Worm (Caenorhabditis elegans) whole organism, young adult: ENCODE data around the gene nstp-5.
A peak's percentile ranks its signal among the peaks of the same experiment; 100 is the strongest.
"Not testable (repeated sequence)": the region's sequence is repeated elsewhere in the genome, so short reads cannot be mapped to it uniquely, and the experiment has no call there.

Source experiments
- B0035.1 ChIP-seq: sonication (generic microtip); optimal IDR thresholded peaks from 2 replicates; lab custom pipeline; 2016; ENCODE audit warnings: missing genetic modification characterization, mild to moderate bottlenecking, missing compliant biosample characterization, missing genotype, missing genetic modification reagents
- C06A6.2 ChIP-seq: fragments of 200-800 bp; sonication (Bioruptor generic); conservative IDR thresholded peaks from 2 replicates; pipeline ENCODE4 v1.3.6; 2022; ENCODE audit warnings: missing genetic modification characterization, missing compliant biosample characterization
- F22D6.2 ChIP-seq: sonication (generic microtip); optimal IDR thresholded peaks from 2 replicates; lab custom pipeline; 2016; ENCODE audit warnings: mild to moderate bottlenecking, missing genetic modification characterization, missing compliant biosample characterization
- F52B5.7 ChIP-seq: sonication (generic microtip); optimal IDR thresholded peaks from 2 replicates; lab custom pipeline; 2016; ENCODE audit warnings: mild to moderate bottlenecking, missing genetic modification characterization, missing compliant biosample characterization
- F55B11.4 ChIP-seq: sonication (generic microtip); optimal IDR thresholded peaks from 2 replicates; lab custom pipeline; 2016; ENCODE audit warnings: missing compliant biosample characterization, missing genetic modification characterization, borderline replicate concordance; ENCODE audit not compliant: insufficient read depth
- F57A8.1 ChIP-seq: fragments of 200-800 bp; sonication (Bioruptor generic); optimal IDR thresholded peaks from 2 replicates; lab custom pipeline; 2018; ENCODE audit warnings: mild to moderate bottlenecking, missing genetic modification characterization, moderate library complexity, missing compliant biosample characterization
- K11D2.4 ChIP-seq: fragments of 200-800 bp; sonication (Bioruptor generic); IDR thresholded peaks from 2 replicates; pipeline ENCODE4 v1.3.6; 2022; ENCODE audit warnings: missing genetic modification reagents, missing genetic modification characterization, missing compliant biosample characterization
- K12H6.12 ChIP-seq: fragments of 200-800 bp; sonication (Bioruptor generic); optimal IDR thresholded peaks from 2 replicates; lab custom pipeline; 2018; ENCODE audit warnings: mild to moderate bottlenecking, missing genetic modification characterization, missing compliant biosample characterization
- Y56A3A.18 ChIP-seq: fragments of 200-800 bp; sonication (Bioruptor generic); IDR thresholded peaks from 2 replicates; pipeline ENCODE4 v1.3.6; 2022; ENCODE audit warnings: missing genetic modification reagents, missing genetic modification characterization, missing compliant biosample characterization
- Y95B8A.8 ChIP-seq: fragments of 200-800 bp; sonication (Bioruptor generic); IDR thresholded peaks from 2 replicates; pipeline ENCODE4 v1.3.6; 2022; ENCODE audit warnings: missing genetic modification reagents, missing genetic modification characterization, missing compliant biosample characterization
- atf-7 ChIP-seq: sonication (generic microtip); optimal IDR thresholded peaks from 2 replicates; lab custom pipeline; 2017; ENCODE audit warnings: mild to moderate bottlenecking, missing genetic modification characterization, missing compliant biosample characterization
- athp-1 ChIP-seq: sonication (generic microtip); optimal IDR thresholded peaks from 2 replicates; lab custom pipeline; 2017; ENCODE audit warnings: mild to moderate bottlenecking, missing genetic modification characterization, missing compliant biosample characterization
- ceh-58 ChIP-seq: fragments of 200-800 bp; sonication (Bioruptor generic); IDR thresholded peaks from 2 replicates; pipeline ENCODE4 v1.3.6; 2022; ENCODE audit warnings: missing genetic modification characterization, missing compliant biosample characterization
- ceh-91 ChIP-seq: fragments of 200-800 bp; sonication (Bioruptor generic); IDR thresholded peaks from 2 replicates; pipeline ENCODE4 v1.3.6; 2022; ENCODE audit warnings: missing genetic modification reagents, missing genetic modification characterization, missing compliant biosample characterization
- chd-7 ChIP-seq: sonication (generic microtip); optimal IDR thresholded peaks from 2 replicates; lab custom pipeline; 2016; ENCODE audit warnings: mild to moderate bottlenecking, missing genetic modification characterization, moderate library complexity, missing compliant biosample characterization
- egl-18 ChIP-seq: fragments of 200-800 bp; sonication (Bioruptor generic); IDR thresholded peaks from 2 replicates; pipeline ENCODE4 v1.3.6; 2022; ENCODE audit warnings: missing genetic modification reagents, missing genetic modification characterization, missing compliant biosample characterization
- egl-44 ChIP-seq: fragments of 200-800 bp; sonication (Bioruptor generic); IDR thresholded peaks from 2 replicates; pipeline ENCODE4 v1.3.6; 2022; ENCODE audit warnings: missing genetic modification reagents, missing genetic modification characterization, missing compliant biosample characterization
- ets-4 ChIP-seq: fragments of 200-800 bp; sonication (Bioruptor generic); optimal IDR thresholded peaks from 2 replicates; lab custom pipeline; 2018; ENCODE audit warnings: mild to moderate bottlenecking, missing genetic modification characterization, missing compliant biosample characterization
- him-1 ChIP-seq: sonication (generic microtip); optimal IDR thresholded peaks from 2 replicates; lab custom pipeline; 2016; ENCODE audit warnings: missing genotype, missing genetic modification reagents, missing genetic modification characterization, missing compliant biosample characterization
- hlh-12 ChIP-seq: sonication (generic microtip); optimal IDR thresholded peaks from 2 replicates; lab custom pipeline; 2016; ENCODE audit warnings: missing genetic modification characterization, missing compliant biosample characterization
- hmg-1.2 ChIP-seq: fragments of 200-800 bp; sonication (Bioruptor generic); IDR thresholded peaks from 2 replicates; pipeline ENCODE4 v1.3.6; 2022; ENCODE audit warnings: missing genetic modification reagents, missing genetic modification characterization, missing compliant biosample characterization
- hrde-1 ChIP-seq: sonication (generic microtip); optimal IDR thresholded peaks from 2 replicates; lab custom pipeline; 2016; ENCODE audit warnings: missing genetic modification characterization, mild to moderate bottlenecking, missing compliant biosample characterization, moderate library complexity, missing genotype, missing genetic modification reagents, borderline replicate concordance
- hsf-1 ChIP-seq: fragments of 200-800 bp; sonication (Bioruptor generic); IDR thresholded peaks from 2 replicates; pipeline ENCODE4 v1.3.6; 2022; ENCODE audit warnings: missing genetic modification reagents, missing genetic modification characterization, missing compliant biosample characterization
- lin-35 ChIP-seq, 3 experiments: fragments of 150-350 bp in 2 of 3; sonication (generic microtip) in 1 of 3; optimal IDR thresholded peaks; 2 replicates each; lab custom pipeline; 2014 to 2018; ENCODE audit warnings: missing biosample characterization in 3 of 3, missing genetic modification characterization in 3 of 3, missing genetic modification reagents in 3 of 3
- lin-40 ChIP-seq: sonication (generic microtip); optimal IDR thresholded peaks from 2 replicates; lab custom pipeline; 2016; ENCODE audit warnings: missing genetic modification characterization, mild to moderate bottlenecking, missing compliant biosample characterization, missing genotype, missing genetic modification reagents
- madf-6 ChIP-seq: fragments of 200-800 bp; sonication (Bioruptor generic); IDR thresholded peaks from 2 replicates; pipeline ENCODE4 v1.3.6; 2022; ENCODE audit warnings: missing genetic modification reagents, missing genetic modification characterization, missing compliant biosample characterization
- nhr-80 ChIP-seq: sonication (generic microtip); optimal IDR thresholded peaks from 2 replicates; lab custom pipeline; 2016; ENCODE audit warnings: missing genetic modification characterization, missing compliant biosample characterization
- nhr-90 ChIP-seq: sonication (generic microtip); optimal IDR thresholded peaks from 2 replicates; lab custom pipeline; 2016; ENCODE audit warnings: missing genotype, mild to moderate bottlenecking, missing genetic modification characterization, missing compliant biosample characterization
- pbrm-1 ChIP-seq: fragments of 200-800 bp; sonication (Bioruptor generic); IDR thresholded peaks from 2 replicates; pipeline ENCODE4 v1.3.6; 2022; ENCODE audit warnings: missing genetic modification reagents, missing genetic modification characterization, missing compliant biosample characterization
- snpc-1.1 ChIP-seq: sonication (generic microtip); optimal IDR thresholded peaks from 2 replicates; lab custom pipeline; 2017; ENCODE audit warnings: missing genetic modification characterization, mild to moderate bottlenecking, missing compliant biosample characterization, antibody characterized with exemption, moderate library complexity, missing genotype, missing genetic modification reagents; ENCODE audit not compliant: insufficient read depth
- snpc-1.3 ChIP-seq: sonication (generic microtip); optimal IDR thresholded peaks from 2 replicates; lab custom pipeline; 2017; ENCODE audit warnings: missing genetic modification characterization, mild to moderate bottlenecking, missing compliant biosample characterization, antibody characterized with exemption, moderate library complexity, missing genotype, missing genetic modification reagents; ENCODE audit not compliant: insufficient read depth
- unc-62 ChIP-seq: fragments of 150-350 bp; optimal IDR thresholded peaks from 2 replicates; lab custom pipeline; 2014; ENCODE audit warnings: missing biosample characterization, missing genetic modification reagents, missing genetic modification characterization
- xnd-1 ChIP-seq: sonication (generic microtip); optimal IDR thresholded peaks from 2 replicates; lab custom pipeline; 2016; ENCODE audit warnings: missing genotype, missing genetic modification reagents, missing genetic modification characterization, missing compliant biosample characterization
- zim-3 ChIP-seq: sonication (generic microtip); optimal IDR thresholded peaks from 2 replicates; lab custom pipeline; 2017; ENCODE audit warnings: mild to moderate bottlenecking, missing genetic modification characterization, moderate library complexity, missing compliant biosample characterization
- ztf-18 ChIP-seq: sonication (generic microtip); optimal IDR thresholded peaks from 2 replicates; lab custom pipeline; 2016; ENCODE audit warnings: missing genotype, mild to moderate bottlenecking, missing genetic modification characterization, missing compliant biosample characterization

Gene nstp-5

DNA sequence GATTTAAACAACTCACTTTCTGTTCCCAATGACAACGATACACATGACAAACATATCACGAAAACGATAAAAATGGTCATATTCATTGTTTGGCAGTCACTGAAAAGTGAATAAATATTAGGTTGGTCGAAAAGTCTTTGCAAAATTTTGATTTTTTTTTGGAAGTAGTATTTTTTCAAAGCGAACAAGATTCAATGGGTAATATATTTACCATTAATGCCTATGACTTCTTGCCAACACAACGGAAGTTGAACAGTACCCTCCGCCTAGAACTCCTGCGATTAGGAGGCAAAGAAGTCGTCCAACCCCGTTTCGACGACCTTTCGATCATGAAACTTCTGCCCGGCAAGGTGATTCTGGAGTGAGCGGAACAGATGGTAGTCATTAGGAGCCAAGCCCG, 19.9 kb downstream of the nstp-5 start, which contains the start of gene ZK896.1:
Gene ZK896.1 (minus strand): TSS at position 101 of the 400 bp plus-strand sequence.
- TF ChIP-seq ztf-18 (tag; lab: Kevin White, UChicago); ceh-91; nhr-80 (tag; lab: Kevin White, UChicago): not testable (repeated sequence)

ce11 chrIV:12876558-12876957, 21.2 kb downstream of the nstp-5 start:
- TF ChIP-seq Y95B8A.8 (GFP tag; lab: Robert Waterston, UW) (no peak), xnd-1 (tag; lab: Kevin White, UChicago) (no peak), hmg-1.2 (GFP tag; lab: Robert Waterston, UW) (no peak), hrde-1 (tag; lab: Kevin White, UChicago) (no peak), K12H6.12 (tag; lab: Kevin White, UChicago) (no peak), nhr-80 (tag; lab: Kevin White, UChicago) (peak; percentile 52)

ce11 chrIV:12879557-12879956, 24.2 kb downstream of the nstp-5 start, which contains the start of gene ZK896.5:
Gene ZK896.5 (minus strand): TSS chrIV:12879645.
- TF ChIP-seq ceh-58 (no peak), athp-1 (tag; lab: Kevin White, UChicago) (no peak), egl-44 (GFP tag; lab: Robert Waterston, UW) (no peak), C06A6.2 (GFP tag; lab: Robert Waterston, UW) (no peak), nhr-80 (tag; lab: Kevin White, UChicago) (peak; percentile 42)

DNA sequence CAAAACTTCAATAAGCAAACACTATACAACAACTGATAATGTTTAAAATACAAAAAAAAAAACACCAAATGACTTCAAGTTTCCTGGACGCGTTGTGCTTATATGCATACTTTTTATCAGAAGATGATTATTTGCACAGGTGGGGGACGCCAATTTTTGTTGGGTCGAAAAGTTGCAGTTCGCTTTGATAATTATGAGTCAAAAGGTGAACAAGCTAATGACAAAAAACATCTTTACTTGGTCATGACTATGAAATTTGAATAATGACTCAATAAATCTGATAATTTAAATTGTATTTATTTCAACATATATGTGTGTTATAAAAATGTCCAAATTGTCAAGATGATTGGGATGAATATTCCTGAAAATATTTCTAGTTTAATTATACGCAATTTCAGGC, 27.8 kb downstream of the nstp-5 start, which contains the start of gene ZK896.4:
Gene ZK896.4 (minus strand): TSS at position 101 of the 400 bp plus-strand sequence.
- TF ChIP-seq unc-62 (GFP tag; lab: Kevin White, UChicago) (no peak), hsf-1 (GFP tag; lab: Robert Waterston, UW) (no peak), zim-3 (tag; lab: Kevin White, UChicago) (no peak), F55B11.4 (tag; lab: Kevin White, UChicago) (no peak), hlh-12 (no peak), snpc-1.1 (no peak), atf-7 (tag; lab: Kevin White, UChicago) (no peak), F22D6.2 (tag; lab: Kevin White, UChicago) (no peak), Y56A3A.18 (GFP tag; lab: Robert Waterston, UW) (no peak), F57A8.1 (GFP tag; lab: Kevin White, UChicago) (no peak), madf-6 (GFP tag; lab: Robert Waterston, UW) (no peak), K11D2.4 (no peak), pbrm-1 (no peak)

DNA sequence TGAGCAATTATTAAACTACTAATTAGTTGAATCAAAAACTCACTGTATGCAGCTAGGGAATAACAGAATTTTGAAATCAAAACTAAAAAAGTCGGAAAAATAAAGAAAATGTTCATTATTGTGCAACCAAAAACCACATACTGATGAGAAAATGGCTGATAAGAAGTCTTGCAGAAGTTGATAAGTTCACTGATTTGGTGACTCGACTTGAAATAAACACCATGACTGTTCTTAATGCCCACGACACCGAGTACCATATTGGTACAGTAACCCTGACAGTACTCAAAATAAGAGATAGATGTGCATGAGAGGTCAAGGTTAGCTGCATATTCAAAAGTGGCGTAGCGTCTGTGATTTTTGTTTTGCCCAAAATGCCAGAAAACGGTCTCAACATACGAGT, 30.7 kb downstream of the nstp-5 start:
- TF ChIP-seq athp-1 (tag; lab: Kevin White, UChicago) (no peak), ceh-91 (no peak), him-1 (no peak), Y56A3A.18 (GFP tag; lab: Robert Waterston, UW) (no peak), unc-62 (GFP tag; lab: Kevin White, UChicago) (no peak), ets-4 (GFP tag; lab: Kevin White, UChicago) (no peak), chd-7 (tag; lab: Kevin White, UChicago) (no peak), hrde-1 (tag; lab: Kevin White, UChicago) (no peak), lin-35 (GFP tag; optimal IDR thresholded peaks at IDR 0.05; lab: Kevin White, UChicago) (no peak), snpc-1.3 (no peak), B0035.1 (tag; lab: Kevin White, UChicago) (no peak), Y95B8A.8 (GFP tag; lab: Robert Waterston, UW) (no peak), lin-40 (tag; lab: Kevin White, UChicago) (no peak), nhr-90 (no peak), F52B5.7 (tag; lab: Kevin White, UChicago) (no peak), hmg-1.2 (GFP tag; lab: Robert Waterston, UW) (no peak), egl-18 (GFP tag; lab: Robert Waterston, UW) (no peak)
